Worm (Caenorhabditis elegans): ENCODE measurements around the gene nas-25.

- no peak for TF ChIP-seq ref-1 (GFP tag; conservative IDR thresholded peaks at IDR 0.05)
- TF ChIP-seq ztf-23 (GFP tag; IDR thresholded peaks at IDR 0.05), result no peak
- no peak for TF ChIP-seq cog-1 (tag; optimal IDR thresholded peaks at IDR 0.05)
- TF ChIP-seq flt-1 (GFP tag; IDR thresholded peaks at IDR 0.05), result no peak
- no peak for TF ChIP-seq klf-2 (GFP tag; conservative IDR thresholded peaks at IDR 0.05)
- no peak for TF ChIP-seq tab-1 (GFP tag; IDR thresholded peaks at IDR 0.05)
- no peak for TF ChIP-seq med-1 (GFP tag; optimal IDR thresholded peaks at IDR 0.05; ENCODE audit: insufficient read depth)
- no peak for TF ChIP-seq T22C8.4 (GFP tag; IDR thresholded peaks at IDR 0.05)
These were observed 8.6 kb upstream of the nas-25 start for ce11 chrII:8817225-8817624.

Data from whole organism, midembryonic.